Worm (Caenorhabditis elegans): Measurements from ENCODE around the gene fut-6.

fut-6 gene

ce11 chrII:4672584-4673110, 16.9 kb upstream of the fut-6 start, which contains the start of the genes clec-140 and hmg-11:
Gene clec-140 (plus strand): TSS chrII:4673060.
Gene hmg-11 (plus strand): TSS chrII:4673085.
- TF ChIP-seq lsy-2 (tag; optimal IDR thresholded peaks at IDR 0.05) (peak; percentile 3), mls-2 (tag; optimal IDR thresholded peaks at IDR 0.05) (peak; percentile 60), lin-32 (GFP tag; optimal IDR thresholded peaks at IDR 0.05) (peak; percentile 59), mep-1 (tag; optimal IDR thresholded peaks at IDR 0.05) (peak; percentile 90), unc-62 (GFP tag; optimal IDR thresholded peaks at IDR 0.05) (peak; percentile 43), ztf-11 (tag; optimal IDR thresholded peaks at IDR 0.05) (peak; percentile 76), sptf-1 (tag; optimal IDR thresholded peaks at IDR 0.05) (peak; percentile 65), ceh-39 (tag; optimal IDR thresholded peaks at IDR 0.05) (peak; percentile 67), elt-3 (tag; optimal IDR thresholded peaks at IDR 0.05) (no peak), nhr-12 (tag; optimal IDR thresholded peaks at IDR 0.05) (no peak), pha-4 (tag; optimal IDR thresholded peaks at IDR 0.05) (peak; percentile 12), cnd-1 (tag; optimal IDR thresholded peaks at IDR 0.05) (peak; percentile 91), ham-2 (GFP tag; optimal IDR thresholded peaks at IDR 0.05) (no peak), unc-39 (tag; optimal IDR thresholded peaks at IDR 0.05) (no peak), hlh-1 (tag; optimal IDR thresholded peaks at IDR 0.05) (peak; percentile 19), lin-13 (tag; optimal IDR thresholded peaks at IDR 0.05) (peak; percentile 30), unc-120 (tag; optimal IDR thresholded peaks at IDR 0.05; ENCODE audit: poor library complexity, severe bottlenecking) (peak; percentile 43), nhr-2 (tag; optimal IDR thresholded peaks at IDR 0.05) (peak; percentile 63), ceh-43 (GFP tag; optimal IDR thresholded peaks at IDR 0.05) (peak; percentile 22), nhr-237 (tag; optimal IDR thresholded peaks at IDR 0.05) (no peak), ces-1 (GFP tag; optimal IDR thresholded peaks at IDR 0.05) (peak; percentile 83), nhr-76 (tag; optimal IDR thresholded peaks at IDR 0.05) (no peak), M03D4.4 (tag; optimal IDR thresholded peaks at IDR 0.05) (no peak)

- no peak for TF ChIP-seq mep-1 (tag; optimal IDR thresholded peaks at IDR 0.05)
- TF ChIP-seq snpc-4 (tag; optimal IDR thresholded peaks at IDR 0.05), result no peak
- TF ChIP-seq ceh-43 (GFP tag; optimal IDR thresholded peaks at IDR 0.05), result no peak
- no peak for TF ChIP-seq cnd-1 (tag; optimal IDR thresholded peaks at IDR 0.05)
- TF ChIP-seq M03D4.4 (tag; optimal IDR thresholded peaks at IDR 0.05), result no peak
- no peak for TF ChIP-seq lin-13 (tag; optimal IDR thresholded peaks at IDR 0.05)
- no peak for TF ChIP-seq nhr-2 (tag; optimal IDR thresholded peaks at IDR 0.05)
- TF ChIP-seq sem-2 (GFP tag; optimal IDR thresholded peaks at IDR 0.05), result no peak
- TF ChIP-seq blmp-1 (tag; optimal IDR thresholded peaks at IDR 0.05), result no peak
- TF ChIP-seq mls-2 (tag; optimal IDR thresholded peaks at IDR 0.05), result no peak
- no peak for TF ChIP-seq ceh-39 (tag; optimal IDR thresholded peaks at IDR 0.05)
- TF ChIP-seq ham-2 (GFP tag; optimal IDR thresholded peaks at IDR 0.05), result no peak
- no peak for TF ChIP-seq ces-1 (GFP tag; optimal IDR thresholded peaks at IDR 0.05)
- TF ChIP-seq ceh-83 (GFP tag; optimal IDR thresholded peaks at IDR 0.05), result no peak
- no peak for TF ChIP-seq nhr-12 (tag; optimal IDR thresholded peaks at IDR 0.05)
- no peak for TF ChIP-seq nhr-237 (tag; optimal IDR thresholded peaks at IDR 0.05)
- no peak for TF ChIP-seq flh-1 (GFP tag; optimal IDR thresholded peaks at IDR 0.05)
- TF ChIP-seq nhr-28 (tag; optimal IDR thresholded peaks at IDR 0.05), result no peak
- no peak for TF ChIP-seq pha-4 (tag; optimal IDR thresholded peaks at IDR 0.05)
- TF ChIP-seq tbx-8 (GFP tag; optimal IDR thresholded peaks at IDR 0.05), result no peak
These were observed 16.0 kb upstream of the fut-6 start, which contains the start of gene T05A7.6 for ce11 chrII:4671692-4672091. Gene T05A7.6 (minus strand): TSS chrII:4671792.

- no peak for TF ChIP-seq lin-32 (GFP tag; optimal IDR thresholded peaks at IDR 0.05)
- no peak for TF ChIP-seq mls-2 (tag; optimal IDR thresholded peaks at IDR 0.05)
- TF ChIP-seq tbx-8 (GFP tag; optimal IDR thresholded peaks at IDR 0.05), result no peak
- TF ChIP-seq mep-1 (tag; optimal IDR thresholded peaks at IDR 0.05), result no peak
- no peak for TF ChIP-seq unc-120 (tag; optimal IDR thresholded peaks at IDR 0.05; ENCODE audit: poor library complexity, severe bottlenecking)
- TF ChIP-seq ztf-11 (tag; optimal IDR thresholded peaks at IDR 0.05), result no peak
These were observed 11.8 kb upstream of the fut-6 start, which contains the start of gene fut-5 for ce11 chrII:4667572-4667971. Gene fut-5 (minus strand): TSS chrII:4667672.

DNA sequence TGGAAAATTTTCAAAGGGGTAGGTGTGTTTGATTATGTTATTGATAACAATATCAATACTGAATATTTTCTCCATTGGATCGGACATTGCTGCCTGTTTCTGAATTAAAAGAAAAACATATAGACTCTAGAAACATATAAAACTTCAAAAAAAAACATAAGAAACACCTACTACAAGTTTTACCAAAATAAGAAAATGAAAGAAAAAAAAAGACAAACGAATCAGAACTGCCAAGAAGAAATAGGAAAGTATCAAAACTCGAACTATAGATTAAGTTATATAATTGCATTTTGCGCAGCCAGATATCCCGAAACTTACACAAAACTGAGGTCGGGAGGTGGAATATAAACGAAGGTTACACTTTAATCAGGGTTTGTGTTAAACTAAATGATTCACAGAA, 9.6 kb upstream of the fut-6 start, which contains the start of gene T05A7.11:
T05A7.11 (minus strand) TSS at position 101 of the 400 bp plus-strand sequence.
- TF ChIP-seq nhr-237 (tag; optimal IDR thresholded peaks at IDR 0.05) (no peak), sem-2 (GFP tag; optimal IDR thresholded peaks at IDR 0.05) (no peak), sptf-1 (tag; optimal IDR thresholded peaks at IDR 0.05) (no peak)

DNA sequence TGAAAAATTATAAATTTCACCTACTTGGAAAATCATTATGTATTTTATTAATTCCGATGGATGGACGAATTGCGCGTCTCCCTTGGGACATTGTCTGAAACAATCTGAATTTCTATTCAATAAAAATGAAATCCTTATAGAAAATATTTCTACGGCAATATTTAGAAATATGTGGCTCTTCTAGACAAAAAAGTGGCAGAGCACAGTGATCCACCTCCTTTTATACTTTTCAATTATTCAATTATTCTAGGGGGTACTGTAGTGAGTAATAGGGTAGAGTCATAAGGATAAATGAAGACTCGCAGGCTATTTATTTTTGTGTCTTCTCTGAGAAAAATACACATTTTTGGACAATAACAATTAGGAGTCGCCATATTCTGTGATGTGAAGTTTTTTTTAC, 7.5 kb upstream of the fut-6 start, which contains the start of gene T05A7.12:
T05A7.12 (minus strand) TSS at position 101 of the 400 bp plus-strand sequence.
- TF ChIP-seq nhr-2 (tag; optimal IDR thresholded peaks at IDR 0.05) (no peak), blmp-1 (tag; optimal IDR thresholded peaks at IDR 0.05) (no peak), unc-39 (tag; optimal IDR thresholded peaks at IDR 0.05) (no peak), unc-120 (tag; optimal IDR thresholded peaks at IDR 0.05; ENCODE audit: poor library complexity, severe bottlenecking) (no peak), nhr-76 (tag; optimal IDR thresholded peaks at IDR 0.05) (no peak), unc-62 (GFP tag; optimal IDR thresholded peaks at IDR 0.05) (no peak), tbx-8 (GFP tag; optimal IDR thresholded peaks at IDR 0.05) (no peak), ztf-11 (tag; optimal IDR thresholded peaks at IDR 0.05) (no peak), nhr-28 (tag; optimal IDR thresholded peaks at IDR 0.05) (no peak), mls-2 (tag; optimal IDR thresholded peaks at IDR 0.05) (no peak), nhr-237 (tag; optimal IDR thresholded peaks at IDR 0.05) (no peak)

Data from whole organism, mixed stage, embryonic.